Worm (Caenorhabditis elegans): Measurements from ENCODE around the gene ugt-36.

DNA sequence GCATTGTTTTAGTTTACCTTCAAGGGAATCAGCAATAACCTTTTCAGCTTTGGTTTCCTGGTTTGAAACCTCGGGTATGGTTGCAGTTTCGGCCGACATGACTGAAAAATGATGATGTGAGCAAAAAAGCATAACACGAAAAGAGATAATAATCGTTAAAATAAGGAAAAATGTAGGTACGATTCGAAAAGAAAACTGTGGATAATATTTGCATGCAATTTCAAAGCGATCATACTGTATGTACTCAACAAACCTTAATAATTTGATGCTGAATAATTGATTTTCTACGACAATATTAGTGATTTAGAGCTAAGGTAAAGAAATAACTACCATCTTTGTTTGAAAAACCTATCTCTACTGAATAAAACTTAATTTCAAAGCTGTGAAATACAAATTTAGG, 29.2 kb downstream of the ugt-36 start, which contains the start of gene attf-2:
- TF ChIP-seq zag-1 (tag; optimal IDR thresholded peaks at IDR 0.05) = no peak
- TF ChIP-seq mep-1 (tag; optimal IDR thresholded peaks at IDR 0.05) = no peak
- no peak for TF ChIP-seq set-16 (GFP tag; IDR thresholded peaks at IDR 0.05)
- TF ChIP-seq ceh-32 (tag; optimal IDR thresholded peaks at IDR 0.05; ENCODE audit: poor library complexity) = no peak
- no peak for TF ChIP-seq ama-1 (optimal IDR thresholded peaks at IDR 0.05)
- TF ChIP-seq ceh-20 (GFP tag; IDR thresholded peaks at IDR 0.05) = no peak
- no peak for TF ChIP-seq ceh-82 (tag; optimal IDR thresholded peaks at IDR 0.05)

Measured in whole organism, L4 larva.